Fruit fly (Drosophila melanogaster): ENCODE results near the gene CG5953.

Gene CG5953

DNA sequence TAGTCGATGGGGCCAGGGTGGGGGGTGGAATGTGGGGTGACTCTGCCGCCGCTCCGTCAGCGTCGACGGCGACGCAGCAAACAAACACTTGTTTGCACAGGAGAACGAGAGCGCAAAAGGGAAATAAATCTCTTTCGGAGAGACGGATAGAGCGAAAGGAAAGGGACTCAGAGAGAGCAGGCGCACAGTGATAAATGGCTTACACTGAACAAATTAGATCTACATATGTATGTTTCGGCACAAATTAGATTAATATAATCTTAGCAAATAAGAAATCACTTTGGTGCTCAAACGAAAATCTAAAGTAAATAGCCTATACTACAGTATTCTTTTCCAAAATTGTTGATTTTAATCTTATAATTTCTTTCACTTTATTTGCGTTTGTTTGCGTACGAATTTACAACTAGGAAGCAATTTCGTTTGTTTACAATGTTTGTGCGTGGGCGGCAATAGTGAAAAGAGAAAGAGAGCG lies 3.0 kb upstream of the CG5953 start (continued):
- peak; percentile 95 for TF ChIP-seq Awh (GFP tag; IDR thresholded peaks at IDR 0.05)
- TF ChIP-seq da (GFP tag; optimal IDR thresholded peaks at IDR 0.05) = peak; percentile 80
- peak; percentile 87 for TF ChIP-seq CG10147 (GFP tag; optimal IDR thresholded peaks at IDR 0.05)
- TF ChIP-seq CG14710 (tag; optimal IDR thresholded peaks at IDR 0.05) = peak; percentile 92
- peak; percentile 94 for TF ChIP-seq gcm (GFP tag; optimal IDR thresholded peaks at IDR 0.05)
- peak; percentile 82 for TF ChIP-seq CG9609 (GFP tag; optimal IDR thresholded peaks at IDR 0.05)
- peak; percentile 85 for TF ChIP-seq disco-r (GFP tag; optimal IDR thresholded peaks at IDR 0.05)
- no peak for TF ChIP-seq pita (GFP tag; optimal IDR thresholded peaks at IDR 0.05)
- peak; percentile 97 for TF ChIP-seq ci (GFP tag; IDR thresholded peaks at IDR 0.05)
- peak in 1 of 2 experiments; percentile 48 for TF ChIP-seq crp (GFP tag; optimal IDR thresholded peaks at IDR 0.05)
- TF ChIP-seq vvl (GFP tag; IDR thresholded peaks at IDR 0.05) = peak; percentile 98
- no peak for TF ChIP-seq zen2 (GFP tag; IDR thresholded peaks at IDR 0.05; ENCODE audit: partially characterized antibody)
- peak; percentile 92 for TF ChIP-seq CG12299 (tag; optimal IDR thresholded peaks at IDR 0.05)
- TF ChIP-seq E2f2 (GFP tag; IDR thresholded peaks at IDR 0.05) = peak; percentile 77
- TF ChIP-seq gcm2 (GFP tag; optimal IDR thresholded peaks at IDR 0.05) = peak; percentile 79
- peak; percentile 87 for TF ChIP-seq D19A (tag; optimal IDR thresholded peaks at IDR 0.05)
- TF ChIP-seq Deaf1 (tag; optimal IDR thresholded peaks at IDR 0.05) = peak; percentile 69
- TF ChIP-seq CG8388 (GFP tag; optimal IDR thresholded peaks at IDR 0.05) = peak; percentile 92
- TF ChIP-seq CG13894 (tag; optimal IDR thresholded peaks at IDR 0.05) = peak; percentile 83
- peak; percentile 91 for TF ChIP-seq Xbp1 (GFP tag; optimal IDR thresholded peaks at IDR 0.05)
- TF ChIP-seq grau (tag; optimal IDR thresholded peaks at IDR 0.05) = peak; percentile 92
- TF ChIP-seq Taf1 (GFP tag; IDR thresholded peaks at IDR 0.05) = peak; percentile 88
- TF ChIP-seq tll (GFP tag; optimal IDR thresholded peaks at IDR 0.05) = peak in 1 of 2 experiments; percentile 81
- no peak for TF ChIP-seq pros (GFP tag; optimal IDR thresholded peaks at IDR 0.05)
- peak; percentile 93 for TF ChIP-seq CG13424 (tag; optimal IDR thresholded peaks at IDR 0.05)
- TF ChIP-seq ERR (GFP tag; optimal IDR thresholded peaks at IDR 0.05) = peak; percentile 83
- no peak for TF ChIP-seq chinmo (GFP tag; IDR thresholded peaks at IDR 0.05; ENCODE audit: partially characterized antibody)
- TF ChIP-seq HLH3B (GFP tag; IDR thresholded peaks at IDR 0.05) = peak; percentile 94
- peak; percentile 31 for TF ChIP-seq CG30020 (tag; optimal IDR thresholded peaks at IDR 0.05)
- TF ChIP-seq D (optimal IDR thresholded peaks at IDR 0.05) = no peak
- peak; percentile 92 for TF ChIP-seq D (GFP tag; optimal IDR thresholded peaks at IDR 0.05)
- peak; percentile 92 for TF ChIP-seq ttk (GFP tag; IDR thresholded peaks at IDR 0.05)
- peak; percentile 90 for TF ChIP-seq CG14050 (GFP tag; IDR thresholded peaks at IDR 0.05)
- peak; percentile 82 for TF ChIP-seq gro (GFP tag; optimal IDR thresholded peaks at IDR 0.05)
- TF ChIP-seq Usf (GFP tag; optimal IDR thresholded peaks at IDR 0.05) = peak; percentile 75
- peak; percentile 72 for TF ChIP-seq CG43689 (GFP tag; IDR thresholded peaks at IDR 0.05)
- TF ChIP-seq CG18011 (GFP tag; optimal IDR thresholded peaks at IDR 0.05) = peak; percentile 72
- peak; percentile 93 for TF ChIP-seq CG14014 (GFP tag; IDR thresholded peaks at IDR 0.05)
- TF ChIP-seq repo (GFP tag; optimal IDR thresholded peaks at IDR 0.05) = peak; percentile 79
- TF ChIP-seq CG10462 (GFP tag; optimal IDR thresholded peaks at IDR 0.05) = peak; percentile 87
- TF ChIP-seq salm (tag; optimal IDR thresholded peaks at IDR 0.05) = peak; percentile 91
- peak; percentile 81 for TF ChIP-seq eyg (GFP tag; optimal IDR thresholded peaks at IDR 0.05)
- TF ChIP-seq CG16779 (GFP tag; IDR thresholded peaks at IDR 0.05) = peak; percentile 86
- TF ChIP-seq seq (GFP tag; IDR thresholded peaks at IDR 0.05) = peak; percentile 91
- no peak for TF ChIP-seq hkb (optimal IDR thresholded peaks at IDR 0.05)
- peak; percentile 95 for TF ChIP-seq hkb (GFP tag; IDR thresholded peaks at IDR 0.05)
- no peak for TF ChIP-seq Bgb (GFP tag; IDR thresholded peaks at IDR 0.05; ENCODE audit: partially characterized antibody)
- peak; percentile 70 for TF ChIP-seq odd (GFP tag; optimal IDR thresholded peaks at IDR 0.05)
- TF ChIP-seq tin (GFP tag; optimal IDR thresholded peaks at IDR 0.05) = peak; percentile 88
- TF ChIP-seq Dbx (GFP tag; IDR thresholded peaks at IDR 0.05) = peak; percentile 82
- TF ChIP-seq CG1603 (tag; optimal IDR thresholded peaks at IDR 0.05) = peak; percentile 94
